Worm (Caenorhabditis elegans) whole organism, L4 larva: ENCODE data around the gene ckb-1.

ENCODE experiments used
- ama-1 ChIP-seq: fragments of 150-350 bp; optimal IDR thresholded peaks from 2 replicates; lab custom pipeline; 2014; ENCODE audit warnings: inconsistent platforms, mixed read lengths
- ceh-32 ChIP-seq: sonication (generic microtip); optimal IDR thresholded peaks from 2 replicates; lab custom pipeline; 2016; ENCODE audit warnings: mild to moderate bottlenecking, missing genetic modification characterization, missing compliant biosample characterization; ENCODE audit not compliant: poor library complexity
- ceh-82 ChIP-seq: sonication (generic microtip); optimal IDR thresholded peaks from 2 replicates; lab custom pipeline; 2017; ENCODE audit warnings: missing biosample characterization, missing genetic modification characterization
- dve-1 ChIP-seq: sonication (generic microtip); optimal IDR thresholded peaks from 2 replicates; lab custom pipeline; 2017; ENCODE audit warnings: antibody characterized with exemption, mild to moderate bottlenecking, missing genetic modification characterization, missing compliant biosample characterization; ENCODE audit not compliant: insufficient read depth
- egl-27 ChIP-seq: sonication (generic microtip); optimal IDR thresholded peaks from 3 replicates; lab custom pipeline; 2017; ENCODE audit warnings: missing biosample characterization, missing genetic modification reagents, missing genetic modification characterization
- lin-15B ChIP-seq: fragments of 150-350 bp; sonication (generic microtip); optimal IDR thresholded peaks from 3 replicates; lab custom pipeline; 2014; ENCODE audit warnings: missing biosample characterization, missing genetic modification characterization
- mdl-1 ChIP-seq, 2 experiments: fragments of 150-350 bp in 1 of 2; sonication (generic microtip) in 1 of 2; optimal IDR thresholded peaks; 2 replicates each; lab custom pipeline; 2014 to 2017; ENCODE audit warnings: missing biosample characterization in 2 of 2, missing genetic modification characterization in 2 of 2
- nhr-11 ChIP-seq: fragments of 150-350 bp; optimal IDR thresholded peaks from 2 replicates; lab custom pipeline; 2014; ENCODE audit warnings: missing biosample characterization, missing genetic modification characterization
- nhr-48 ChIP-seq: sonication (generic microtip); optimal IDR thresholded peaks from 2 replicates; lab custom pipeline; 2016; ENCODE audit warnings: mild to moderate bottlenecking, missing genetic modification characterization, missing compliant biosample characterization
- php-3 ChIP-seq: fragments of 200-800 bp; sonication (Bioruptor generic); IDR thresholded peaks from 2 replicates; pipeline ENCODE4 v1.3.6; 2022; ENCODE audit warnings: missing genetic modification reagents, missing genetic modification characterization, missing compliant biosample characterization
- snpc-1.2 ChIP-seq: fragments of 200-800 bp; sonication (Bioruptor generic); IDR thresholded peaks from 2 replicates; pipeline ENCODE4 v1.3.6; 2022; ENCODE audit warnings: missing genetic modification reagents, missing genetic modification characterization, missing compliant biosample characterization
- snpc-4 ChIP-seq: fragments of 150-350 bp; optimal IDR thresholded peaks from 2 replicates; lab custom pipeline; 2014; ENCODE audit warnings: missing biosample characterization, missing genetic modification characterization
- unc-39 ChIP-seq: sonication (generic microtip); optimal IDR thresholded peaks from 2 replicates; lab custom pipeline; 2017; ENCODE audit warnings: missing biosample characterization, missing genetic modification characterization
- unc-62 ChIP-seq, 3 experiments: fragments of 150-350 bp in 1 of 3; sonication (generic microtip); optimal IDR thresholded peaks in 2 of 3; peaks in 1 of 3; 1 replicate in 1 of 3; 2 replicates in 2 of 3; lab custom pipeline; 2014 to 2017; ENCODE audit warnings: missing biosample characterization in 3 of 3, missing genetic modification characterization in 3 of 3, missing genetic modification reagents in 3 of 3, missing genotype in 1 of 3

DNA sequence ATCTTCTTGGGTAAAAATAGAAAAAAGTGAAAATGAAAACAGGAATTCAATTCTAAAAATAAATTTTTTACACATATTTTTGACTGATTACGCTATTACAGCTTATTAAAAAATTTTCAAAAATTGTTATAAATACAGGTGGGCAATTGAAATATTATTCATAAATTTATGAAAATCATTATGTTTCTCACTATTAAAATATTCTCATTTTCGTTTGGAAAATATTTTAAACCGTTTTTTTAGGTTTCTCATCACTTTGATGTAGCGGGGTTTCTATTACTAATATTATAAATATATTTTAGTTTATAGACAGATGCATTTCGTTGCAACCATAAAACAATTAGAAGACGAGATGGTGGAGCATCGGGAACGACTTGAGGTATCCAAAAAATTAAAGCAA, 32.0 kb downstream of the ckb-1 start, which contains the start of gene R07E5.5:
- TF ChIP-seq ceh-32 (tag; lab: Kevin White, UChicago) (no peak), egl-27 (tag; lab: Kevin White, UChicago) (no peak), mdl-1 (tag; optimal IDR thresholded peaks at IDR 0.05; lab: Kevin White, UChicago) (no peak), snpc-4 (tag; lab: Kevin White, UChicago) (no peak), nhr-48 (no peak), nhr-11 (tag; lab: Kevin White, UChicago) (no peak), lin-15B (tag; lab: Kevin White, UChicago) (no peak), ama-1 (no peak), unc-62 (GFP tag; optimal IDR thresholded peaks at IDR 0.05 in 1 of 2; lab: Kevin White, UChicago) (no peak), unc-62 (tag; optimal IDR thresholded peaks at IDR 0.05; lab: Kevin White, UChicago) (no peak), unc-39 (tag; lab: Kevin White, UChicago) (no peak), php-3 (GFP tag; lab: Robert Waterston, UW) (no peak), dve-1 (tag; lab: Kevin White, UChicago) (no peak), snpc-1.2 (GFP tag; lab: Robert Waterston, UW) (no peak), ceh-82 (no peak)
